Worm (Caenorhabditis elegans): Measurements from ENCODE around the gene gpa-13.

ce11 chrV:12752407-12752806, 2.3 kb downstream of the gpa-13 start, which contains the start of gene C15C8.8:
- no peak for TF ChIP-seq egl-44 (GFP tag; IDR thresholded peaks at IDR 0.05)
- TF ChIP-seq atf-7 (tag; optimal IDR thresholded peaks at IDR 0.05), result no peak
- TF ChIP-seq nfya-1 (tag; optimal IDR thresholded peaks at IDR 0.05; ENCODE audit: borderline replicate concordance, insufficient read depth), result no peak
- TF ChIP-seq rpc-1 (optimal IDR thresholded peaks at IDR 0.05), result no peak
- TF ChIP-seq rpc-1 (tag; optimal IDR thresholded peaks at IDR 0.05), result no peak
- no peak for TF ChIP-seq F55B11.4 (tag; optimal IDR thresholded peaks at IDR 0.05; ENCODE audit: borderline replicate concordance, insufficient read depth)
- TF ChIP-seq B0261.1 (tag; optimal IDR thresholded peaks at IDR 0.05), result no peak
- TF ChIP-seq F22D6.2 (tag; optimal IDR thresholded peaks at IDR 0.05), result no peak
- TF ChIP-seq snpc-1.1 (tag; optimal IDR thresholded peaks at IDR 0.05; ENCODE audit: insufficient read depth), result no peak
- no peak for TF ChIP-seq ekl-4 (GFP tag; IDR thresholded peaks at IDR 0.05)
- TF ChIP-seq ztf-28 (GFP tag; IDR thresholded peaks at IDR 0.05), result no peak
- no peak for TF ChIP-seq gei-17 (GFP tag; optimal IDR thresholded peaks at IDR 0.05)
- TF ChIP-seq lir-1 (GFP tag; conservative IDR thresholded peaks at IDR 0.05), result no peak
- TF ChIP-seq snpc-4 (GFP tag; optimal IDR thresholded peaks at IDR 0.05), result no peak
- no peak for TF ChIP-seq snpc-4 (tag; optimal IDR thresholded peaks at IDR 0.05)
- no peak for TF ChIP-seq F49E8.2 (tag; optimal IDR thresholded peaks at IDR 0.05; ENCODE audit: insufficient read depth)
